Fruit fly (Drosophila melanogaster) whole organism, embryonic: ENCODE results near the gene Dad1.

Experiments used
- Bdp1 ChIP-seq: fragments of 200-800 bp; sonication (Bioruptor generic); optimal IDR thresholded peaks from 3 replicates; lab custom pipeline; 2016; ENCODE audit warnings: missing biosample characterization, missing genetic modification characterization
- CG11456 ChIP-seq: fragments of 200-800 bp; sonication (Bioruptor generic); IDR thresholded peaks from 3 replicates; pipeline ENCODE4 v1.3.6; 2022; ENCODE audit warnings: missing biosample characterization, missing genetic modification characterization
- CG12942 ChIP-seq: fragments of 200-800 bp; sonication (Bioruptor generic); optimal IDR thresholded peaks from 3 replicates; lab custom pipeline; 2016; ENCODE audit warnings: missing biosample characterization, missing genetic modification characterization
- CG13123 ChIP-seq: fragments of 200-800 bp; sonication (Bioruptor generic); optimal IDR thresholded peaks from 2 replicates; lab custom pipeline; 2016; ENCODE audit warnings: missing biosample characterization, missing genetic modification characterization
- CG15073 ChIP-seq: fragments of 200-800 bp; sonication (Bioruptor generic); optimal IDR thresholded peaks from 2 replicates; lab custom pipeline; 2016; ENCODE audit warnings: missing biosample characterization, missing genetic modification characterization
- CG1832 ChIP-seq: fragments of 200-800 bp; sonication (Bioruptor generic); optimal IDR thresholded peaks from 2 replicates; lab custom pipeline; 2017; ENCODE audit warnings: missing biosample characterization, mild to moderate bottlenecking, missing genetic modification characterization, inconsistent platforms
- CG2678 ChIP-seq: fragments of 200-800 bp; sonication (Bioruptor generic); optimal IDR thresholded peaks from 3 replicates; lab custom pipeline; 2019; ENCODE audit warnings: missing biosample characterization, mild to moderate bottlenecking, missing genetic modification characterization, moderate library complexity
- CG30403 ChIP-seq: fragments of 200-800 bp; sonication (Bioruptor generic); optimal IDR thresholded peaks from 3 replicates; lab custom pipeline; 2016; ENCODE audit warnings: missing biosample characterization, missing genetic modification characterization
- CG3726 ChIP-seq: fragments of 200-800 bp; sonication (Bioruptor generic); IDR thresholded peaks from 3 replicates; pipeline ENCODE4, ENCODE4 v1.3.6; 2022; ENCODE audit warnings: missing biosample characterization, missing genetic modification characterization
- CG4617 ChIP-seq: fragments of 200-800 bp; sonication (Bioruptor generic); optimal IDR thresholded peaks from 3 replicates; lab custom pipeline; 2016; ENCODE audit warnings: missing biosample characterization, missing genetic modification characterization, borderline replicate concordance
- CG4707 ChIP-seq: fragments of 200-800 bp; sonication (Bioruptor generic); optimal IDR thresholded peaks from 2 replicates; lab custom pipeline; 2018; ENCODE audit warnings: missing biosample characterization, mild to moderate bottlenecking, missing genetic modification characterization, moderate library complexity
- CG4820 ChIP-seq: fragments of 200-800 bp; sonication (Bioruptor generic); optimal IDR thresholded peaks from 3 replicates; lab custom pipeline; 2016; ENCODE audit warnings: missing biosample characterization, missing genetic modification characterization
- CG4854 ChIP-seq: fragments of 200-800 bp; sonication (Bioruptor generic); optimal IDR thresholded peaks from 2 replicates; lab custom pipeline; 2016; ENCODE audit warnings: missing biosample characterization, missing genetic modification characterization, inconsistent platforms
- CG7556 ChIP-seq: fragments of 200-800 bp; sonication (Bioruptor generic); optimal IDR thresholded peaks from 2 replicates; lab custom pipeline; 2017; ENCODE audit warnings: missing biosample characterization, mild to moderate bottlenecking, missing genetic modification characterization
- CG8765 ChIP-seq: fragments of 200-800 bp; sonication (Bioruptor generic); IDR thresholded peaks from 2 replicates; pipeline ENCODE4 v1.3.6; 2022; ENCODE audit warnings: missing biosample characterization, missing genetic modification characterization
- CG9727 ChIP-seq: fragments of 200-800 bp; sonication (Bioruptor generic); optimal IDR thresholded peaks from 3 replicates; lab custom pipeline; 2017; ENCODE audit warnings: missing biosample characterization, mild to moderate bottlenecking, missing genetic modification characterization
- Dfd ChIP-seq, 2 experiments: fragments of >200 bp; optimal IDR thresholded peaks; 2 replicates each; lab custom pipeline; 2017; ENCODE audit warnings: missing biosample characterization in 2 of 2, missing genetic modification characterization in 2 of 2
- Dref ChIP-seq: fragments of 200-800 bp; sonication (Bioruptor generic); IDR thresholded peaks from 2 replicates; pipeline ENCODE4 v1.3.6; 2022; ENCODE audit warnings: missing biosample characterization, missing genetic modification characterization
- Drgx ChIP-seq: fragments of 200-800 bp; sonication (Bioruptor generic); IDR thresholded peaks from 2 replicates; pipeline ENCODE4 v1.3.6; 2022; ENCODE audit warnings: missing biosample characterization, missing genetic modification characterization
- Hand ChIP-seq: fragments of 200-800 bp; sonication (Bioruptor generic); optimal IDR thresholded peaks from 2 replicates; lab custom pipeline; 2017; ENCODE audit warnings: mild to moderate bottlenecking, missing biosample characterization, missing genetic modification reagents, missing genetic modification characterization
- Hmr ChIP-seq: fragments of 200-800 bp; sonication (Bioruptor generic); optimal IDR thresholded peaks from 3 replicates; lab custom pipeline; 2017; ENCODE audit warnings: mild to moderate bottlenecking, missing biosample characterization, missing genetic modification reagents, missing genetic modification characterization
- Hr3 ChIP-seq: fragments of 200-800 bp; sonication (Bioruptor generic); optimal IDR thresholded peaks from 3 replicates; lab custom pipeline; 2016; ENCODE audit warnings: missing biosample characterization, missing genetic modification characterization
- Hr78 ChIP-seq, 2 experiments: fragments of 200-800 bp in 1 of 2; fragments of >200 bp in 1 of 2; sonication (Bioruptor generic) in 1 of 2; optimal IDR thresholded peaks; 2 replicates each; lab custom pipeline; 2017 to 2019; ENCODE audit warnings: missing biosample characterization in 2 of 2, missing genetic modification characterization in 2 of 2, mild to moderate bottlenecking in 1 of 2, moderate library complexity in 1 of 2
- NFAT ChIP-seq: fragments of 200-800 bp; sonication (Bioruptor generic); IDR thresholded peaks from 2 replicates; pipeline ENCODE4 v1.3.6; 2022; ENCODE audit warnings: missing biosample characterization, missing genetic modification characterization
- Neu2 ChIP-seq: fragments of 200-800 bp; sonication (Bioruptor generic); optimal IDR thresholded peaks from 3 replicates; lab custom pipeline; 2016; ENCODE audit warnings: missing biosample characterization, missing genetic modification characterization, borderline replicate concordance
- al ChIP-seq: fragments of 200-800 bp; sonication (Bioruptor generic); IDR thresholded peaks from 2 replicates; pipeline ENCODE4 v1.3.6; 2022; ENCODE audit warnings: missing biosample characterization, missing genetic modification characterization
- dan ChIP-seq: fragments of 200-800 bp; sonication (Bioruptor generic); IDR thresholded peaks from 2 replicates; pipeline ENCODE4 v1.3.6; 2022; ENCODE audit warnings: missing biosample characterization, missing genetic modification characterization
- ems ChIP-seq: fragments of 200-800 bp; sonication (Bioruptor generic); optimal IDR thresholded peaks from 3 replicates; lab custom pipeline; 2016; ENCODE audit warnings: missing biosample characterization, missing genetic modification characterization
- gce ChIP-seq: fragments of 200-800 bp; sonication (Bioruptor generic); IDR thresholded peaks from 3 replicates; pipeline ENCODE4 v1.3.6; 2022; ENCODE audit warnings: missing biosample characterization, missing genetic modification characterization
- gsb ChIP-seq: fragments of 200-800 bp; sonication (Bioruptor generic); IDR thresholded peaks from 2 replicates; pipeline ENCODE4 v1.3.6; 2022; ENCODE audit warnings: missing biosample characterization, missing genetic modification characterization
- gsb-n ChIP-seq: fragments of 200-800 bp; sonication (Bioruptor generic); optimal IDR thresholded peaks from 3 replicates; lab custom pipeline; 2018; ENCODE audit warnings: missing biosample characterization, mild to moderate bottlenecking, missing genetic modification characterization
- hkb ChIP-seq, 2 experiments: fragments of 200-800 bp in 1 of 2; fragments of >200 bp in 1 of 2; sonication (Bioruptor generic) in 1 of 2; IDR thresholded peaks in 1 of 2; optimal IDR thresholded peaks in 1 of 2; 2 replicates each; pipeline versions ENCODE4 v1.3.6 to Lab custom; 2017 to 2022; ENCODE audit warnings: missing biosample characterization in 1 of 2, missing genetic modification characterization in 1 of 2
- kay ChIP-seq: fragments of 200-800 bp; sonication (Bioruptor generic); optimal IDR thresholded peaks from 2 replicates; lab custom pipeline; 2016; ENCODE audit warnings: missing biosample characterization, missing genetic modification characterization
- lov ChIP-seq, 2 experiments: fragments of 200-800 bp in 1 of 2; fragments of >200 bp in 1 of 2; sonication (Bioruptor generic) in 1 of 2; IDR thresholded peaks in 1 of 2; optimal IDR thresholded peaks in 1 of 2; 2 replicates in 1 of 2; 3 replicates in 1 of 2; pipeline versions ENCODE4 v1.3.6 to Lab custom; 2017 to 2022; ENCODE audit warnings: missing biosample characterization in 1 of 2, missing genetic modification characterization in 1 of 2
- mam ChIP-seq: fragments of 200-800 bp; sonication (Bioruptor generic); optimal IDR thresholded peaks from 3 replicates; lab custom pipeline; 2016; ENCODE audit warnings: missing biosample characterization, missing genetic modification characterization
- p53 ChIP-seq: fragments of 200-800 bp; sonication (Bioruptor generic); optimal IDR thresholded peaks from 2 replicates; lab custom pipeline; 2016; ENCODE audit warnings: missing biosample characterization, missing genetic modification characterization
- psq ChIP-seq: fragments of 200-800 bp; sonication (Bioruptor generic); optimal IDR thresholded peaks from 2 replicates; lab custom pipeline; 2017; ENCODE audit warnings: missing biosample characterization, missing genetic modification characterization
- rib ChIP-seq: fragments of 200-800 bp; sonication (Bioruptor generic); IDR thresholded peaks from 2 replicates; pipeline ENCODE4 v1.3.6; 2022; ENCODE audit warnings: missing biosample characterization, missing genetic modification characterization
- schlank ChIP-seq: fragments of 200-800 bp; sonication (Bioruptor generic); optimal IDR thresholded peaks from 2 replicates; lab custom pipeline; 2018; ENCODE audit warnings: missing biosample characterization, mild to moderate bottlenecking, missing genetic modification characterization
- scrt ChIP-seq: fragments of 200-800 bp; sonication (Bioruptor generic); optimal IDR thresholded peaks from 2 replicates; lab custom pipeline; 2018; ENCODE audit warnings: missing biosample characterization, mild to moderate bottlenecking, missing genetic modification characterization, moderate library complexity
- sens-2 ChIP-seq: fragments of 200-800 bp; sonication (Bioruptor generic); IDR thresholded peaks from 2 replicates; pipeline ENCODE4 v1.3.6; 2022; ENCODE audit warnings: missing biosample characterization, missing genetic modification characterization
- sna ChIP-seq: fragments of 200-800 bp; sonication (Bioruptor generic); IDR thresholded peaks from 2 replicates; pipeline ENCODE4 v1.3.6; 2022; ENCODE audit warnings: missing biosample characterization, missing genetic modification characterization; ENCODE audit not compliant: partially characterized antibody
- stc ChIP-seq: fragments of 200-800 bp; sonication (Bioruptor generic); IDR thresholded peaks from 2 replicates; pipeline ENCODE4 v1.3.6; 2022; ENCODE audit warnings: missing biosample characterization, missing genetic modification characterization
- ttk ChIP-seq: fragments of 200-800 bp; sonication (Bioruptor generic); IDR thresholded peaks from 2 replicates; pipeline ENCODE4 v2.1.2; 2022; ENCODE audit warnings: missing biosample characterization, missing genetic modification characterization
- vfl ChIP-seq: fragments of 200-800 bp; sonication (Bioruptor generic); optimal IDR thresholded peaks from 2 replicates; lab custom pipeline; 2016; ENCODE audit warnings: missing biosample characterization, missing genetic modification characterization
- wek ChIP-seq: fragments of 200-800 bp; sonication (Bioruptor generic); optimal IDR thresholded peaks from 3 replicates; lab custom pipeline; 2018; ENCODE audit warnings: missing biosample characterization, mild to moderate bottlenecking, missing genetic modification characterization, moderate library complexity
- zen ChIP-seq: fragments of 200-800 bp; sonication (Bioruptor generic); optimal IDR thresholded peaks from 3 replicates; lab custom pipeline; 2018; ENCODE audit warnings: missing biosample characterization, mild to moderate bottlenecking, missing genetic modification characterization, moderate library complexity

Dad1 gene

dm6 chr2L:8370364-8371326, 13.3 kb downstream of the Dad1 start, which contains the start of gene CG17292 (continued):
- no peak for TF ChIP-seq vfl (GFP tag; lab: Kevin White, UChicago)
- TF ChIP-seq ttk (GFP tag; lab: Robert Waterston, UW): no peak; the same call in 1 of the 2 replicates
- TF ChIP-seq scrt: no peak
- TF ChIP-seq hkb (optimal IDR thresholded peaks at IDR 0.05; lab: Kevin White, UChicago): no peak
- peak; percentile 85 for TF ChIP-seq hkb (GFP tag; IDR thresholded peaks at IDR 0.05; lab: Robert Waterston, UW)
- no peak for TF ChIP-seq lov (optimal IDR thresholded peaks at IDR 0.05; lab: Kevin White, UChicago)
- 0 out of 3 replicates have a peak, but pooled peaks have one; percentile 55 for TF ChIP-seq lov (GFP tag; IDR thresholded peaks at IDR 0.05; lab: Robert Waterston, UW)
- peak; percentile 45 for TF ChIP-seq CG9727
- no peak for TF ChIP-seq CG8765
- TF ChIP-seq p53: no peak
- TF ChIP-seq Dref (GFP tag; lab: Robert Waterston, UW): peak; percentile 88
- TF ChIP-seq CG4854 (GFP tag; lab: Kevin White, UChicago): peak; percentile 37
- no peak for TF ChIP-seq zen (tag; lab: Kevin White, UChicago)
- TF ChIP-seq mam (GFP tag; lab: Kevin White, UChicago): peak; percentile 3
- peak; percentile 64 for TF ChIP-seq wek (GFP tag; lab: Kevin White, UChicago)
- peak; percentile 49 for TF ChIP-seq CG2678 (tag; lab: Kevin White, UChicago)
- no peak for TF ChIP-seq CG4820 (GFP tag; lab: Kevin White, UChicago)
- peak; percentile 23 for TF ChIP-seq CG4617 (GFP tag; lab: Kevin White, UChicago)
- no peak for TF ChIP-seq dan (GFP tag; lab: Robert Waterston, UW)
- no peak for TF ChIP-seq kay (GFP tag; lab: Kevin White, UChicago)
- TF ChIP-seq al (GFP tag; lab: Robert Waterston, UW): no peak
- TF ChIP-seq sens-2 (GFP tag; lab: Robert Waterston, UW): no peak
- peak; percentile 89 for TF ChIP-seq sna (GFP tag; lab: Robert Waterston, UW)
- TF ChIP-seq gsb-n (tag; lab: Kevin White, UChicago): peak; percentile 66
- TF ChIP-seq Hand (GFP tag; lab: Kevin White, UChicago): peak; percentile 30
- no peak for TF ChIP-seq Dfd (GFP tag; optimal IDR thresholded peaks at IDR 0.05; lab: Kevin White, UChicago)
- no peak for TF ChIP-seq CG13123 (GFP tag; lab: Kevin White, UChicago)
- TF ChIP-seq Hmr (GFP tag; lab: Kevin White, UChicago): peak; percentile 81
- no peak for TF ChIP-seq Bdp1 (GFP tag; lab: Kevin White, UChicago)
- peak; percentile 26 for TF ChIP-seq CG12942 (GFP tag; lab: Kevin White, UChicago)
- no peak for TF ChIP-seq psq (GFP tag; lab: Kevin White, UChicago)
- TF ChIP-seq CG15073 (GFP tag; lab: Kevin White, UChicago): no peak
- TF ChIP-seq CG4707 (GFP tag; lab: Kevin White, UChicago): no peak
- TF ChIP-seq Neu2 (GFP tag; lab: Kevin White, UChicago): no peak
- peak; percentile 58 for TF ChIP-seq Drgx (GFP tag; lab: Robert Waterston, UW)
- peak; percentile 52 for TF ChIP-seq schlank
- no peak for TF ChIP-seq CG1832 (GFP tag; lab: Kevin White, UChicago)
- 0 out of 2 replicates have a peak, but pooled peaks have one; percentile 41 for TF ChIP-seq gsb (GFP tag; lab: Robert Waterston, UW)
- peak; percentile 74; the same call in 1 of the 2 replicates for TF ChIP-seq NFAT (GFP tag; lab: Robert Waterston, UW)
- TF ChIP-seq CG3726 (GFP tag; lab: Robert Waterston, UW): no peak
- peak; percentile 75; the same call in 1 of the 3 replicates for TF ChIP-seq gce (GFP tag; lab: Robert Waterston, UW)
- no peak for TF ChIP-seq CG7556
- peak in 1 of 2 experiments; percentile 73 for TF ChIP-seq Hr78 (GFP tag; optimal IDR thresholded peaks at IDR 0.05; lab: Kevin White, UChicago)
- TF ChIP-seq Hr3 (GFP tag; lab: Kevin White, UChicago): no peak
- TF ChIP-seq CG11456: peak; percentile 75; the same call in 2 of the 3 replicates
- 0 out of 2 replicates have a peak, but pooled peaks have one; percentile 40 for TF ChIP-seq stc (GFP tag; lab: Robert Waterston, UW)
- peak; percentile 46 for TF ChIP-seq ems (GFP tag; lab: Kevin White, UChicago)
- TF ChIP-seq CG30403: no peak
- peak; percentile 92 for TF ChIP-seq rib (GFP tag; lab: Robert Waterston, UW)
